Worm (Caenorhabditis elegans): ENCODE results near the gene H12D21.5.

DNA sequence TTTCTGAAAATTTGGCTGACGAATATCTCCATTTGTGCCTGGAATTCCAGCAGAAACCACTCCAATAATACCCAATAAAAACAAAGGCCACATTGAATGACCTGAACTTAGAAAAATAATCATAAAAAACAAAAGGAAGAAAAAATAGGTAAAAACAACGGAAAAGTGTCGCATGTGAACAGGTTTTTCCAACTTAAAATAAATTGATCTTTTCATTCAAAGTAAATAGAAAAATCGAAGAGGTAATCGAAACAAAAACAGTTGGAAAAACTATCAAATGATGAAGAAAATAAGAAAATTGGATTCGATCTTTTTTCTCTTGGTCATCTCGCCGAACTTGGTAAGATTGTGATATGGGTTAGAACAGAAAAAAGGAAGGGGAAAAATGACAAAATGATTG, 27.7 kb downstream of the H12D21.5 start, which contains the start of gene zmp-4:
- TF ChIP-seq lin-13 (GFP tag; optimal IDR thresholded peaks at IDR 0.05) (no peak), skn-1 (tag; optimal IDR thresholded peaks at IDR 0.05) (no peak), nhr-237 (tag; optimal IDR thresholded peaks at IDR 0.05) (no peak), lsy-2 (tag; optimal IDR thresholded peaks at IDR 0.05) (no peak), mdl-1 (tag; optimal IDR thresholded peaks at IDR 0.05) (no peak), aly-2 (tag; optimal IDR thresholded peaks at IDR 0.05) (no peak), unc-55 (GFP tag; optimal IDR thresholded peaks at IDR 0.05) (no peak), fos-1 (tag; optimal IDR thresholded peaks at IDR 0.05) (no peak), nhr-6 (tag; optimal IDR thresholded peaks at IDR 0.05) (no peak)
